Worm (Caenorhabditis elegans): ENCODE measurements around the gene tatn-1.

tatn-1 gene

DNA sequence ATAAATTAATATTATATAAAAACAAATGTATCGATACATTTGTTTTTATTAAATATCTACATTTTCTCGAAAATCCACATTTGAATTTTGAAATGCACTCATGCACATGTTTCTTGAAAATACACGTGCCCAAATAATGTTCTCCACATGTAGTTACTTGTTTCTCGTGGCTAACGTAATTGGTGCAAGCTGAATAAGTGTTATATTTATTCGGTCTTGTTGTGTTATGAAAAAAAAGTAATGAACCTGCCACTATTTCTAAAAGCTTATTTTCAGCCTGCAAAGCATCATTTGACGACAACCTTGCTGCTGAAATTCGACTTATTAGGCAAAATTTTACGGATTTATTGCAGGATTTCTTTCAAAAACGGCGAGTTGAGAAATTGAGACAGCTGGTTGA is 22.6 kb downstream of the tatn-1 start:
- TF ChIP-seq ama-1 (optimal IDR thresholded peaks at IDR 0.05): no peak
- peak; percentile 37 for TF ChIP-seq F13C5.2 (tag; optimal IDR thresholded peaks at IDR 0.05)

ce11 chrX:14815412-14815811 is 24.6 kb downstream of the tatn-1 start:
- no peak for TF ChIP-seq ceh-36 (tag; optimal IDR thresholded peaks at IDR 0.05)
- TF ChIP-seq scrt-1 (GFP tag; IDR thresholded peaks at IDR 0.05): no peak
- TF ChIP-seq ets-7 (tag; optimal IDR thresholded peaks at IDR 0.05): no peak
- no peak for TF ChIP-seq hmg-4 (GFP tag; optimal IDR thresholded peaks at IDR 0.05)
- no peak for TF ChIP-seq hmbx-1 (tag; optimal IDR thresholded peaks at IDR 0.05)
- no peak for TF ChIP-seq aly-1 (tag; optimal IDR thresholded peaks at IDR 0.05)
- no peak for TF ChIP-seq tra-4 (tag; optimal IDR thresholded peaks at IDR 0.05)
- TF ChIP-seq ama-1 (optimal IDR thresholded peaks at IDR 0.05): no peak
- no peak for TF ChIP-seq F13C5.2 (tag; optimal IDR thresholded peaks at IDR 0.05)
- no peak for TF ChIP-seq B0310.2 (tag; optimal IDR thresholded peaks at IDR 0.05)
- no peak for TF ChIP-seq tbx-37 (GFP tag; conservative IDR thresholded peaks at IDR 0.05)
- no peak for TF ChIP-seq sea-1 (GFP tag; conservative IDR thresholded peaks at IDR 0.05)
- no peak for TF ChIP-seq tbx-11 (GFP tag; IDR thresholded peaks at IDR 0.05)
- TF ChIP-seq pes-1 (GFP tag; IDR thresholded peaks at IDR 0.05): no peak
- TF ChIP-seq hnd-1 (tag; optimal IDR thresholded peaks at IDR 0.05): no peak
- TF ChIP-seq flt-1 (GFP tag; IDR thresholded peaks at IDR 0.05): no peak
- TF ChIP-seq ceh-13 (GFP tag; optimal IDR thresholded peaks at IDR 0.05): no peak

DNA sequence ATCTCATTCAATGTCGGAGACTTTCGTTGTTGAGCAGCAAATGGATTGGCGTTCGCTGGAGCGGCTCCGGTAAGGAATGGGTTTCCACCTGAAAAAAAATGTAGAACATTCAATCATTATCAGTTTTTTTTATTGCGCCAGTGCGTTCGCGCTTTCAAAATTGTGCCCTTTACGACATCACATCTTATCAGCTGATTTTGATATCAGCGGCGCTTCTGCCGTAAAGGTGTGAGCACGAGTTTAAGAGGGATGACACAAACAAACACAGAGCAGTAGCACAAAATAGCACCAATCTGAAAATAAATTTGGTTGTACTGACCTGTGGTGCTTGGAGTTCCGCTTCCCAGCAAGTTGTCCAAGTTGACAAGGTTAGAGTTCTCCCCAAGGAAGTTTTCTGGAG is 25.9 kb downstream of the tatn-1 start:
- TF ChIP-seq hnd-1 (tag; optimal IDR thresholded peaks at IDR 0.05) (no peak), aly-1 (tag; optimal IDR thresholded peaks at IDR 0.05) (no peak), tra-4 (tag; optimal IDR thresholded peaks at IDR 0.05) (no peak), tbx-37 (GFP tag; conservative IDR thresholded peaks at IDR 0.05) (no peak), scrt-1 (GFP tag; IDR thresholded peaks at IDR 0.05) (no peak), hmbx-1 (tag; optimal IDR thresholded peaks at IDR 0.05) (no peak), ceh-13 (GFP tag; optimal IDR thresholded peaks at IDR 0.05) (no peak), flt-1 (GFP tag; IDR thresholded peaks at IDR 0.05) (no peak), ceh-36 (tag; optimal IDR thresholded peaks at IDR 0.05) (no peak), pes-1 (GFP tag; IDR thresholded peaks at IDR 0.05) (no peak)

DNA sequence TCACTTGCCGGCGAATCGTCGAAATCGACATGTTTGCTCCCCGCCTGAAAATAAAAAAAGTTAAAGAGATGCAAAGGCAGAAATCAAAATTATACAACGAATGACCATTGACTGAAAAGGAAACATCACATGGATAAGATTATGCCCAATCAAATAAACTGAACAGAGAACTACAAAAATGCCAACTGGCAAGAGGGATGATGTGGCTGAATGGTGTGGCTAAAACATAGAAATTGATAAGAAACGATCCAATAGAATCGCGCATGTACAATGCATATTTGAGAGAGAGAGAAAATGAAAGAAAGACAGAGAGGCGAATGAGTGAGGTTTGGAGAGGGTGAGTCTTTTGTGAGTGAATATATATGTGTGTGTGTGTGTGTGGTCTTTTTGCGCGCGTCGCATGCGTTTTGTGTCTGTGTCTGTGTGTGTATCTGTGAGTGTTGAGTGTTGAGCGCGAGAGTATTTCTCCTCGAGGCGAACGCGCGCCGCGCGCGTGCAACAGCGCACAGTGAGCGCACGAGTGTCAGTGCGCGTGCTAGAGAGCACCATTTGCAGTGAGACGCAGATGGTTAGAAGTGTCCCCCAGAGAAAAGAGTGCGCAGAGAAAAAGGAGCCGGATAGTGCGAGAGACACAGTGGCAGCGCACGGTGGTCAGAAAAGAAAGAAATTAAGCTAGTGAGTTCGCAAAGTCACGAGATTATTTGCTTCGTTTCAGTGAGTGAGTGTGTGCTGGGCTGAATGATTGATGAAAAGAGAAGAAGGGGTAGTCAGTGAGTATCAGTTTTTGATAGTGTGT is 27.9 kb downstream of the tatn-1 start, which contains the start of gene epn-1:
epn-1 (minus strand) TSS at position 51 of the 796 bp plus-strand sequence.
- peak; percentile 46 for TF ChIP-seq B0310.2 (tag; optimal IDR thresholded peaks at IDR 0.05)
- peak; percentile 39 for TF ChIP-seq pes-1 (GFP tag; IDR thresholded peaks at IDR 0.05)
- 0 out of 2 replicates have a peak, but pooled peaks have one; percentile 16 for TF ChIP-seq tbx-37 (GFP tag; conservative IDR thresholded peaks at IDR 0.05)
- peak; percentile 42 for TF ChIP-seq aly-1 (tag; optimal IDR thresholded peaks at IDR 0.05)
- no peak for TF ChIP-seq tbx-11 (GFP tag; IDR thresholded peaks at IDR 0.05)
- no peak for TF ChIP-seq hnd-1 (tag; optimal IDR thresholded peaks at IDR 0.05)
- TF ChIP-seq hmbx-1 (tag; optimal IDR thresholded peaks at IDR 0.05): no peak
- no peak for TF ChIP-seq ama-1 (optimal IDR thresholded peaks at IDR 0.05)
- 0 out of 2 replicates have a peak, but pooled peaks have one; percentile 57 for TF ChIP-seq sea-1 (GFP tag; conservative IDR thresholded peaks at IDR 0.05)
- TF ChIP-seq flt-1 (GFP tag; IDR thresholded peaks at IDR 0.05): 0 out of 2 replicates have a peak, but pooled peaks have one; percentile 24
- peak; percentile 59 for TF ChIP-seq ets-7 (tag; optimal IDR thresholded peaks at IDR 0.05)
- TF ChIP-seq F13C5.2 (tag; optimal IDR thresholded peaks at IDR 0.05): peak; percentile 78
- TF ChIP-seq scrt-1 (GFP tag; IDR thresholded peaks at IDR 0.05): no peak
- TF ChIP-seq tra-4 (tag; optimal IDR thresholded peaks at IDR 0.05): no peak
- peak; percentile 18 for TF ChIP-seq ceh-36 (tag; optimal IDR thresholded peaks at IDR 0.05)
- TF ChIP-seq hmg-4 (GFP tag; optimal IDR thresholded peaks at IDR 0.05): peak; percentile 87
- TF ChIP-seq ceh-13 (GFP tag; optimal IDR thresholded peaks at IDR 0.05): peak; percentile 41

DNA sequence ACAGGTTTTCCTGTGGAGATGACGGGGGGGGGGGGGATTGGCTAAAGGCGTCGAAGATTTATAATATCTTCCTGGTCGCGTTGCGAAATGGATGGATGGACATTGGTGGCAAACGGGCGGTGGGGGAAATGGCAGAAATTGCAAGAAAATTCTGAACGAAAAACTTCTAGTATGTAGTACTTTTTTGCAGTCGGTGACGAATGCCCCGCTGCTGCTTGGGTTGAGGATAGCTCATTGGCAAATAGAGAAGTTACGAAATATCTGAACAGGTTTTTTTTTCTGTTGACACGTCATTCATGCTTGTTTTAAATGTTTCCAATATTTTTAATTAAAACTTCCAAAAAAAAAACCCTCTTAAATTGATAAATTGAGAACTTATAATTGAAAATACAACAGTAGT is 28.7 kb downstream of the tatn-1 start:
- no peak for TF ChIP-seq ets-7 (tag; optimal IDR thresholded peaks at IDR 0.05)
- TF ChIP-seq ama-1 (optimal IDR thresholded peaks at IDR 0.05): no peak
- TF ChIP-seq sea-1 (GFP tag; conservative IDR thresholded peaks at IDR 0.05): no peak
- TF ChIP-seq tra-4 (tag; optimal IDR thresholded peaks at IDR 0.05): no peak
- no peak for TF ChIP-seq F13C5.2 (tag; optimal IDR thresholded peaks at IDR 0.05)
- no peak for TF ChIP-seq pes-1 (GFP tag; IDR thresholded peaks at IDR 0.05)
- no peak for TF ChIP-seq tbx-37 (GFP tag; conservative IDR thresholded peaks at IDR 0.05)
- no peak for TF ChIP-seq hnd-1 (tag; optimal IDR thresholded peaks at IDR 0.05)
- TF ChIP-seq scrt-1 (GFP tag; IDR thresholded peaks at IDR 0.05): no peak
- TF ChIP-seq flt-1 (GFP tag; IDR thresholded peaks at IDR 0.05): no peak
- TF ChIP-seq ceh-13 (GFP tag; optimal IDR thresholded peaks at IDR 0.05): no peak
- TF ChIP-seq hmbx-1 (tag; optimal IDR thresholded peaks at IDR 0.05): no peak
- TF ChIP-seq hmg-4 (GFP tag; optimal IDR thresholded peaks at IDR 0.05): no peak
- TF ChIP-seq B0310.2 (tag; optimal IDR thresholded peaks at IDR 0.05): no peak
- no peak for TF ChIP-seq aly-1 (tag; optimal IDR thresholded peaks at IDR 0.05)

ce11 chrX:14824490-14825050 is 33.8 kb downstream of the tatn-1 start, which contains the start of gene mbk-1:
Gene mbk-1 (minus strand): TSS chrX:14824540.
- TF ChIP-seq ceh-36 (tag; optimal IDR thresholded peaks at IDR 0.05): no peak
- TF ChIP-seq hmg-4 (GFP tag; optimal IDR thresholded peaks at IDR 0.05): no peak
- no peak for TF ChIP-seq aly-1 (tag; optimal IDR thresholded peaks at IDR 0.05)
- TF ChIP-seq tra-4 (tag; optimal IDR thresholded peaks at IDR 0.05): no peak
- TF ChIP-seq hnd-1 (tag; optimal IDR thresholded peaks at IDR 0.05): no peak
- no peak for TF ChIP-seq B0310.2 (tag; optimal IDR thresholded peaks at IDR 0.05)
- TF ChIP-seq scrt-1 (GFP tag; IDR thresholded peaks at IDR 0.05): no peak
- no peak for TF ChIP-seq tbx-11 (GFP tag; IDR thresholded peaks at IDR 0.05)
- no peak for TF ChIP-seq ceh-13 (GFP tag; optimal IDR thresholded peaks at IDR 0.05)
- no peak for TF ChIP-seq ets-7 (tag; optimal IDR thresholded peaks at IDR 0.05)

- TF ChIP-seq tra-4 (tag; optimal IDR thresholded peaks at IDR 0.05): no peak
- TF ChIP-seq ets-7 (tag; optimal IDR thresholded peaks at IDR 0.05): no peak
- TF ChIP-seq aly-1 (tag; optimal IDR thresholded peaks at IDR 0.05): no peak
- no peak for TF ChIP-seq sea-1 (GFP tag; conservative IDR thresholded peaks at IDR 0.05)
Measured at ce11 chrX:14828766-14829165, 38.0 kb downstream of the tatn-1 start.
